Fruit fly (Drosophila melanogaster) whole organism, embryonic: ENCODE results near the gene IntS10.

Source experiments
- BtbVII ChIP-seq: fragments of 200-800 bp; sonication (Bioruptor generic); optimal IDR thresholded peaks from 3 replicates; lab custom pipeline; 2017; ENCODE audit warnings: missing biosample characterization, mild to moderate bottlenecking, missing genetic modification characterization
- CG10209 ChIP-seq: fragments of 200-800 bp; sonication (Bioruptor generic); optimal IDR thresholded peaks from 3 replicates; lab custom pipeline; 2017; ENCODE audit warnings: missing biosample characterization, mild to moderate bottlenecking, missing genetic modification characterization, missing genetic modification reagents
- CG10431 ChIP-seq: fragments of 200-800 bp; sonication (Bioruptor generic); optimal IDR thresholded peaks from 3 replicates; lab custom pipeline; 2018; ENCODE audit warnings: missing biosample characterization, mild to moderate bottlenecking, missing genetic modification characterization
- CG11723 ChIP-seq: fragments of 200-800 bp; sonication (Bioruptor generic); optimal IDR thresholded peaks from 2 replicates; lab custom pipeline; 2017; ENCODE audit warnings: missing biosample characterization, mild to moderate bottlenecking, missing genetic modification characterization
- CG12104 ChIP-seq: fragments of 200-800 bp; sonication (Bioruptor generic); optimal IDR thresholded peaks from 3 replicates; lab custom pipeline; 2016; ENCODE audit warnings: missing biosample characterization, missing genetic modification characterization
- CG12659 ChIP-seq: fragments of 200-800 bp; sonication (Bioruptor generic); optimal IDR thresholded peaks from 3 replicates; lab custom pipeline; 2017; ENCODE audit warnings: mild to moderate bottlenecking, missing biosample characterization, missing genetic modification reagents, missing genetic modification characterization
- CG14667 ChIP-seq: fragments of 200-800 bp; sonication (Bioruptor generic); IDR thresholded peaks from 2 replicates; pipeline ENCODE4 v1.3.6; 2022; ENCODE audit warnings: missing biosample characterization, missing genetic modification characterization
- CG17802 ChIP-seq: fragments of 200-800 bp; sonication (Bioruptor generic); optimal IDR thresholded peaks from 2 replicates; lab custom pipeline; 2018; ENCODE audit warnings: missing biosample characterization, mild to moderate bottlenecking, missing genetic modification characterization, moderate library complexity
- CG18619 ChIP-seq: fragments of 200-800 bp; sonication (Bioruptor generic); optimal IDR thresholded peaks from 3 replicates; lab custom pipeline; 2017; ENCODE audit warnings: missing biosample characterization, mild to moderate bottlenecking, missing genetic modification characterization
- CG18764 ChIP-seq: fragments of 200-800 bp; sonication (Bioruptor generic); optimal IDR thresholded peaks from 3 replicates; lab custom pipeline; 2016; ENCODE audit warnings: missing biosample characterization, missing genetic modification characterization
- CG33213 ChIP-seq: fragments of 200-800 bp; sonication (Bioruptor generic); optimal IDR thresholded peaks from 3 replicates; lab custom pipeline; 2016; ENCODE audit warnings: missing biosample characterization, missing genetic modification characterization
- CG4854 ChIP-seq: fragments of 200-800 bp; sonication (Bioruptor generic); optimal IDR thresholded peaks from 2 replicates; lab custom pipeline; 2016; ENCODE audit warnings: missing biosample characterization, missing genetic modification characterization, inconsistent platforms
- CG8089 ChIP-seq: fragments of 200-800 bp; sonication (Bioruptor generic); optimal IDR thresholded peaks from 3 replicates; lab custom pipeline; 2016; ENCODE audit warnings: missing biosample characterization, missing genetic modification characterization
- CHES-1-like ChIP-seq: fragments of 200-800 bp; sonication (Bioruptor generic); optimal IDR thresholded peaks from 2 replicates; lab custom pipeline; 2016; ENCODE audit warnings: missing biosample characterization, missing genetic modification characterization
- Camta ChIP-seq: fragments of 200-800 bp; sonication (Bioruptor generic); optimal IDR thresholded peaks from 2 replicates; lab custom pipeline; 2016; ENCODE audit warnings: missing biosample characterization, missing genetic modification characterization
- CkIIα-i1 ChIP-seq: fragments of 200-800 bp; sonication (Bioruptor generic); IDR thresholded peaks from 2 replicates; pipeline ENCODE4 v1.3.6; 2022; ENCODE audit warnings: missing biosample characterization, missing genetic modification characterization
- Dek ChIP-seq: fragments of 200-800 bp; sonication (Bioruptor generic); optimal IDR thresholded peaks from 3 replicates; lab custom pipeline; 2019; ENCODE audit warnings: missing biosample characterization, mild to moderate bottlenecking, missing genetic modification characterization, moderate library complexity
- ERR ChIP-seq: fragments of 200-800 bp; sonication (Bioruptor generic); optimal IDR thresholded peaks from 2 replicates; lab custom pipeline; 2016; ENCODE audit warnings: missing biosample characterization, missing genetic modification characterization
- Fer1 ChIP-seq: fragments of 200-800 bp; sonication (Bioruptor generic); optimal IDR thresholded peaks from 2 replicates; lab custom pipeline; 2017; ENCODE audit warnings: missing biosample characterization, mild to moderate bottlenecking, missing genetic modification characterization
- GATAe ChIP-seq: fragments of 200-800 bp; sonication (Bioruptor generic); conservative IDR thresholded peaks from 2 replicates; pipeline ENCODE4 v1.3.6; 2022; ENCODE audit warnings: missing biosample characterization, missing genetic modification characterization
- HLH3B ChIP-seq: fragments of 200-800 bp; sonication (Bioruptor generic); IDR thresholded peaks from 2 replicates; pipeline ENCODE4 v1.3.6; 2022; ENCODE audit warnings: missing biosample characterization, missing genetic modification characterization
- Max ChIP-seq: fragments of 200-800 bp; sonication (Bioruptor generic); optimal IDR thresholded peaks from 2 replicates; lab custom pipeline; 2016; ENCODE audit warnings: missing biosample characterization, mild to moderate bottlenecking, missing genetic modification characterization
- NC2α ChIP-seq: fragments of 200-800 bp; sonication (Bioruptor generic); optimal IDR thresholded peaks from 2 replicates; lab custom pipeline; 2016; ENCODE audit warnings: missing biosample characterization, missing genetic modification characterization
- PHDP ChIP-seq: fragments of 200-800 bp; sonication (Bioruptor generic); optimal IDR thresholded peaks from 3 replicates; lab custom pipeline; 2018; ENCODE audit warnings: missing biosample characterization, mild to moderate bottlenecking, missing genetic modification characterization, moderate library complexity
- Pdp1 ChIP-seq, 2 experiments: fragments of 200-800 bp; sonication (Bioruptor generic); optimal IDR thresholded peaks; 3 replicates each; lab custom pipeline; 2016; ENCODE audit warnings: missing biosample characterization in 2 of 2, missing genetic modification characterization in 2 of 2, mild to moderate bottlenecking in 1 of 2, moderate library complexity in 1 of 2
- Six4 ChIP-seq: fragments of 200-800 bp; sonication (Bioruptor generic); optimal IDR thresholded peaks from 2 replicates; lab custom pipeline; 2016; ENCODE audit warnings: missing biosample characterization, missing genetic modification characterization
- Trl ChIP-seq, 3 experiments: fragments of >200 bp in 2 of 3; fragments of 200-800 bp in 1 of 3; sonication (Bioruptor generic) in 1 of 3; optimal IDR thresholded peaks; 2 replicates in 1 of 3; 3 replicates in 2 of 3; lab custom pipeline; 2016 to 2017; ENCODE audit warnings: missing biosample characterization in 1 of 3, missing genetic modification characterization in 1 of 3
- YL-1 ChIP-seq: fragments of 200-800 bp; sonication (Bioruptor generic); optimal IDR thresholded peaks from 3 replicates; lab custom pipeline; 2017; ENCODE audit warnings: missing biosample characterization, mild to moderate bottlenecking, missing genetic modification characterization
- ab ChIP-seq: fragments of 200-800 bp; sonication (Bioruptor generic); optimal IDR thresholded peaks from 2 replicates; lab custom pipeline; 2016; ENCODE audit warnings: missing biosample characterization, missing genetic modification characterization
- al ChIP-seq: fragments of 200-800 bp; sonication (Bioruptor generic); IDR thresholded peaks from 2 replicates; pipeline ENCODE4 v1.3.6; 2022; ENCODE audit warnings: missing biosample characterization, missing genetic modification characterization
- aop ChIP-seq: fragments of 200-800 bp; sonication (Bioruptor generic); IDR thresholded peaks from 2 replicates; pipeline ENCODE4 v1.3.6; 2022; ENCODE audit warnings: missing biosample characterization, missing genetic modification characterization
- ci ChIP-seq: fragments of 200-800 bp; sonication (Bioruptor generic); IDR thresholded peaks from 3 replicates; pipeline ENCODE4 v1.3.6; 2022; ENCODE audit warnings: missing biosample characterization, missing genetic modification characterization
- cwo ChIP-seq: fragments of 200-800 bp; sonication (Bioruptor generic); optimal IDR thresholded peaks from 3 replicates; lab custom pipeline; 2017; ENCODE audit warnings: missing biosample characterization, missing genetic modification characterization, mild to moderate bottlenecking, moderate library complexity, missing genetic modification reagents
- dimm ChIP-seq: fragments of 200-800 bp; sonication (Bioruptor generic); IDR thresholded peaks from 2 replicates; pipeline ENCODE4 v1.3.6; 2022; ENCODE audit warnings: missing biosample characterization, missing genetic modification characterization
- dm ChIP-seq: fragments of 200-800 bp; sonication (Bioruptor generic); optimal IDR thresholded peaks from 3 replicates; lab custom pipeline; 2016; ENCODE audit warnings: missing biosample characterization, missing genetic modification characterization
- dmrt99B ChIP-seq: fragments of 200-800 bp; sonication (Bioruptor generic); optimal IDR thresholded peaks from 2 replicates; lab custom pipeline; 2018; ENCODE audit warnings: missing biosample characterization, mild to moderate bottlenecking, missing genetic modification characterization, moderate library complexity
- fru ChIP-seq: fragments of >200 bp; optimal IDR thresholded peaks from 2 replicates; lab custom pipeline; 2017
- kah ChIP-seq: fragments of 200-800 bp; sonication (Bioruptor generic); optimal IDR thresholded peaks from 2 replicates; lab custom pipeline; 2018; ENCODE audit warnings: missing biosample characterization, mild to moderate bottlenecking, missing genetic modification characterization
- ken ChIP-seq: fragments of 200-800 bp; sonication (Bioruptor generic); IDR thresholded peaks from 3 replicates; pipeline ENCODE4 v1.3.6; 2022; ENCODE audit warnings: missing biosample characterization, missing genetic modification characterization
- mam ChIP-seq: fragments of 200-800 bp; sonication (Bioruptor generic); optimal IDR thresholded peaks from 3 replicates; lab custom pipeline; 2016; ENCODE audit warnings: missing biosample characterization, missing genetic modification characterization
- mirr ChIP-seq: fragments of 200-800 bp; sonication (Bioruptor generic); optimal IDR thresholded peaks from 3 replicates; lab custom pipeline; 2018; ENCODE audit warnings: missing biosample characterization, mild to moderate bottlenecking, missing genetic modification characterization
- pb ChIP-seq: fragments of 200-800 bp; sonication (Bioruptor generic); optimal IDR thresholded peaks from 3 replicates; lab custom pipeline; 2016; ENCODE audit warnings: missing biosample characterization, missing genetic modification characterization
- pros ChIP-seq: fragments of 200-800 bp; sonication (Bioruptor generic); optimal IDR thresholded peaks from 3 replicates; lab custom pipeline; 2019; ENCODE audit warnings: missing biosample characterization, mild to moderate bottlenecking, missing genetic modification characterization, moderate library complexity
- repo ChIP-seq: fragments of 200-800 bp; sonication (Bioruptor generic); optimal IDR thresholded peaks from 2 replicates; lab custom pipeline; 2016; ENCODE audit warnings: missing biosample characterization, missing genetic modification characterization
- scrt ChIP-seq: fragments of 200-800 bp; sonication (Bioruptor generic); optimal IDR thresholded peaks from 2 replicates; lab custom pipeline; 2018; ENCODE audit warnings: missing biosample characterization, mild to moderate bottlenecking, missing genetic modification characterization, moderate library complexity
- stwl ChIP-seq: fragments of 200-800 bp; sonication (Bioruptor generic); optimal IDR thresholded peaks from 3 replicates; lab custom pipeline; 2018; ENCODE audit warnings: missing biosample characterization, mild to moderate bottlenecking, missing genetic modification characterization, moderate library complexity
- tgo ChIP-seq: fragments of 200-800 bp; sonication (Bioruptor generic); IDR thresholded peaks from 3 replicates; pipeline ENCODE4 v1.3.6; 2022; ENCODE audit warnings: missing biosample characterization, missing genetic modification characterization
- ttk ChIP-seq: fragments of 200-800 bp; sonication (Bioruptor generic); IDR thresholded peaks from 2 replicates; pipeline ENCODE4 v2.1.2; 2022; ENCODE audit warnings: missing biosample characterization, missing genetic modification characterization

IntS10 gene

DNA sequence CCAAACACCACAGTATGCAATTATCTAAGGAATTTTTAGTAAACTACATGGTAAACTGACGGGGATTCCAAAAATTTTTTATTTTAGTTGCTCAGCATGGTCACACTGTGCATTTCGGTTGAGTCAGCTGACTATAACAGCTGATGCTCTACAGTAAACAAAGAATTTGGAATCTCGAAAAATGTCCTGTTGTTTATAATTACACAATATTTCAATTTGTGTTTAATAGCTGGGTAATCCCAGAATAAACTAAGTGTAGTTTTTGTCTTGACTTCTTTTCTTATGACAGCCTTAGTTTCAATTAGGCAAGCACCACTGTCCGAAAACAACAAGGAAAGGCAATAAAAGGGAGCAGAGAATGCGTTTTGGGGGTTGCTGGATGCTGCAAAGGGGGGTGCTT lies 20.8 kb upstream of the IntS10 start (continued):
- TF ChIP-seq tgo (peak; percentile 35; the same call in 1 of the 3 replicates), HLH3B (peak; percentile 47; the same call in 1 of the 2 replicates), CG10431 (GFP tag; lab: Kevin White, UChicago) (peak; percentile 96), Pdp1 (GFP tag; optimal IDR thresholded peaks at IDR 0.05; lab: Kevin White, UChicago) (peak in 1 of 2 experiments; percentile 25), dmrt99B (tag; lab: Kevin White, UChicago) (peak; percentile 24), Six4 (GFP tag; lab: Kevin White, UChicago) (peak; percentile 1), Trl (optimal IDR thresholded peaks at IDR 0.05; lab: Kevin White, UChicago) (no peak), Trl (GFP tag; optimal IDR thresholded peaks at IDR 0.05; lab: Kevin White, UChicago) (peak; percentile 1), al (GFP tag; lab: Robert Waterston, UW) (no peak)
- TF ChIP-seq, all 482 proteins: peak for 101

DNA sequence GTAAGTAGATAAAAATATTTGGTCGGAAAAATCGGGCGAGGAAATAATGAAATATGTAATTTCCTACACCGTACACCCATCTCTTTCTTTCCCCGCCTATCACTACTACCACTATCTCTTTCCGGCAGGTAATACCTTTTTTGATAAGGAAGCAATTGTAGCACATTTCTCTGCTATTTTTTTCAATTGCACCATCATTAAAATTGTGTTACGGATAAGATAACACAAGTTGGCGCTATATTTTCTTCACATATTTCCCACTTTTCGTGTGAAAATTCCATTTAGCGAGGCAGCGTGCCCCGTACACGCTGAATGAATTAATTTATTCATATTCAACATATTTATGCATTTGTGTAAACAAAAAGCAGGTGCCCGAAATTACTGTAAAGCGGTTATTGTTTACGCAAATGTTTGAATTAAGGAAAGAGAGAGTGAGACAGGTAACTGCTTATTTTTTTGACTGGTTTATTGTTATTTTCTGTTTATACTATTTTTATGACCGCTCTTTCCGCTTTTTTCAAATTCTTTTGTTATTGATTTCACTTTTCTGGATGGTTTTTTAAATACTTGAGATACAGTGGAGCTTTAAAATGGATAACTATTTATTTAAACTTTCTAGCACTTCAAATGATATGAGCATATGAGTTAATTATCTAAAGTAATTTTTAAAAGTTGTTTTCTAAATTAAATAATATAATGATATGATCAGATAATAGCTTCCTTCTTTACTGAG lies 20.0 kb upstream of the IntS10 start:
- TF ChIP-seq ci (GFP tag; lab: Robert Waterston, UW) = peak; percentile 65; the same call in 1 of the 3 replicates
- no peak for TF ChIP-seq Max (GFP tag; lab: Kevin White, UChicago)
- TF ChIP-seq GATAe (GFP tag; lab: Robert Waterston, UW) = peak; percentile 65
- TF ChIP-seq cwo (GFP tag; lab: Kevin White, UChicago) = peak; percentile 3
- TF ChIP-seq CG33213 (GFP tag; lab: Kevin White, UChicago) = no peak
- no peak for TF ChIP-seq kah (GFP tag; lab: Kevin White, UChicago)
- TF ChIP-seq Fer1 (GFP tag; lab: Kevin White, UChicago) = no peak
- TF ChIP-seq CkIIα-i1 (GFP tag; lab: Robert Waterston, UW) = no peak
- TF ChIP-seq dm (GFP tag; lab: Kevin White, UChicago) = no peak
- TF ChIP-seq pros = no peak
- no peak; the same call in 2 of the 3 replicates for TF ChIP-seq ken (GFP tag; lab: Robert Waterston, UW)
- TF ChIP-seq BtbVII = no peak
- TF ChIP-seq CG18619 (GFP tag; lab: Kevin White, UChicago) = peak; percentile 11
- no peak for TF ChIP-seq mirr (GFP tag; lab: Kevin White, UChicago)
- TF ChIP-seq CG14667 = 0 out of 2 replicates have a peak, but pooled peaks have one; percentile 29
- no peak for TF ChIP-seq CG4854 (GFP tag; lab: Kevin White, UChicago)
- TF ChIP-seq CHES-1-like (GFP tag; lab: Kevin White, UChicago) = no peak
- no peak for TF ChIP-seq stwl (tag; lab: Kevin White, UChicago)
- no peak for TF ChIP-seq CG8089 (GFP tag; lab: Kevin White, UChicago)
- TF ChIP-seq ERR (GFP tag; lab: Kevin White, UChicago) = no peak
- TF ChIP-seq PHDP (tag; lab: Kevin White, UChicago) = peak; percentile 56
- no peak for TF ChIP-seq Camta (GFP tag; lab: Kevin White, UChicago)
- TF ChIP-seq CG11723 = no peak
- TF ChIP-seq scrt = no peak
- no peak for TF ChIP-seq mam (GFP tag; lab: Kevin White, UChicago)
- no peak for TF ChIP-seq ab (GFP tag; lab: Kevin White, UChicago)
- TF ChIP-seq CG10209 (GFP tag; lab: Kevin White, UChicago) = peak; percentile 38
- TF ChIP-seq CG17802 = no peak
- peak; percentile 3 for TF ChIP-seq Dek
- no peak for TF ChIP-seq CG18764
- TF ChIP-seq fru (lab: Kevin White, UChicago) = no peak
- TF ChIP-seq NC2α = no peak
- TF ChIP-seq pb (GFP tag; lab: Kevin White, UChicago) = no peak
- TF ChIP-seq dimm (GFP tag; lab: Robert Waterston, UW) = peak; percentile 42; the same call in 1 of the 2 replicates
- TF ChIP-seq YL-1 (GFP tag; lab: Kevin White, UChicago) = no peak
- TF ChIP-seq aop (GFP tag; lab: Robert Waterston, UW) = no peak
- TF ChIP-seq CG12659 (GFP tag; lab: Kevin White, UChicago) = peak; percentile 43
- TF ChIP-seq repo (GFP tag; lab: Kevin White, UChicago) = no peak
- peak; percentile 54 for TF ChIP-seq ttk (GFP tag; lab: Robert Waterston, UW)
- TF ChIP-seq dmrt99B (tag; lab: Kevin White, UChicago) = peak; percentile 66
- TF ChIP-seq CG12104 (GFP tag; lab: Kevin White, UChicago) = peak; percentile 26
